Worm (Caenorhabditis elegans) whole organism, L3 larva: ENCODE measurements around the gene Y51B9A.5.

Experiments used
- R02D3.7 ChIP-seq: fragments of 150-350 bp; optimal IDR thresholded peaks from 2 replicates; lab custom pipeline; 2014; ENCODE audit warnings: missing biosample characterization, missing genetic modification characterization
- ZK546.5 ChIP-seq: sonication (generic microtip); optimal IDR thresholded peaks from 2 replicates; lab custom pipeline; 2017; ENCODE audit warnings: missing biosample characterization, missing genetic modification characterization
- aly-2 ChIP-seq: fragments of 150-350 bp; optimal IDR thresholded peaks from 2 replicates; lab custom pipeline; 2014; ENCODE audit warnings: missing biosample characterization, missing genetic modification characterization
- ceh-16 ChIP-seq: sonication (generic microtip); optimal IDR thresholded peaks from 2 replicates; lab custom pipeline; 2017; ENCODE audit warnings: missing biosample characterization, missing genetic modification characterization
- ceh-28 ChIP-seq: fragments of 150-350 bp; optimal IDR thresholded peaks from 2 replicates; lab custom pipeline; 2014; ENCODE audit warnings: missing biosample characterization, missing genetic modification reagents, missing genetic modification characterization
- ceh-82 ChIP-seq: fragments of 150-350 bp; optimal IDR thresholded peaks from 2 replicates; lab custom pipeline; 2014; ENCODE audit warnings: missing biosample characterization, missing genetic modification characterization
- egl-27 ChIP-seq: sonication (generic microtip); optimal IDR thresholded peaks from 4 replicates; lab custom pipeline; 2017; ENCODE audit warnings: missing biosample characterization, missing genetic modification reagents, missing genetic modification characterization
- egl-5 ChIP-seq: fragments of 150-350 bp; optimal IDR thresholded peaks from 2 replicates; lab custom pipeline; 2017; ENCODE audit warnings: missing biosample characterization, missing genetic modification reagents, missing genetic modification characterization, inconsistent platforms
- elt-1 ChIP-seq: fragments of 150-350 bp; optimal IDR thresholded peaks from 2 replicates; lab custom pipeline; 2014; ENCODE audit warnings: missing biosample characterization, missing genetic modification characterization
- elt-2 ChIP-seq: sonication (generic microtip); optimal IDR thresholded peaks from 2 replicates; lab custom pipeline; 2016; ENCODE audit warnings: missing genetic modification reagents, mild to moderate bottlenecking, missing genetic modification characterization, missing compliant biosample characterization
- elt-3 ChIP-seq, 3 experiments: fragments of 150-350 bp in 1 of 3; sonication (generic microtip) in 2 of 3; optimal IDR thresholded peaks; 2 replicates in 2 of 3; 4 replicates in 1 of 3; lab custom pipeline; 2014 to 2017; ENCODE audit warnings: missing biosample characterization in 3 of 3, missing genetic modification characterization in 3 of 3
- eor-1 ChIP-seq, 2 experiments: fragments of 150-350 bp; optimal IDR thresholded peaks; 2 replicates each; lab custom pipeline; 2014 to 2018; ENCODE audit warnings: missing biosample characterization in 2 of 2, missing genetic modification characterization in 2 of 2
- fkh-10 ChIP-seq: sonication (generic microtip); optimal IDR thresholded peaks from 2 replicates; lab custom pipeline; 2017; ENCODE audit warnings: missing biosample characterization, missing genetic modification reagents, missing genetic modification characterization
- fos-1 ChIP-seq: fragments of 150-350 bp; optimal IDR thresholded peaks from 2 replicates; lab custom pipeline; 2014; ENCODE audit warnings: missing biosample characterization, missing genetic modification characterization
- hmg-11 ChIP-seq: sonication (generic microtip); optimal IDR thresholded peaks from 2 replicates; lab custom pipeline; 2016; ENCODE audit warnings: missing genetic modification characterization, missing compliant biosample characterization
- lin-15B ChIP-seq: fragments of 150-350 bp; optimal IDR thresholded peaks from 2 replicates; lab custom pipeline; 2014; ENCODE audit warnings: missing biosample characterization, missing genetic modification characterization
- lin-39 ChIP-seq: fragments of 150-350 bp; optimal IDR thresholded peaks from 2 replicates; lab custom pipeline; 2018; ENCODE audit warnings: missing biosample characterization, missing genetic modification reagents, missing genetic modification characterization
- mdl-1 ChIP-seq: fragments of 150-350 bp; optimal IDR thresholded peaks from 2 replicates; lab custom pipeline; 2014; ENCODE audit warnings: missing biosample characterization, missing genetic modification characterization
- mml-1 ChIP-seq: fragments of 150-350 bp; sonication (generic microtip); optimal IDR thresholded peaks from 3 replicates; lab custom pipeline; 2014; ENCODE audit warnings: missing biosample characterization, missing genetic modification characterization
- nhr-11 ChIP-seq: fragments of 150-350 bp; optimal IDR thresholded peaks from 2 replicates; lab custom pipeline; 2014; ENCODE audit warnings: missing biosample characterization, missing genetic modification characterization
- nhr-12 ChIP-seq: fragments of 150-350 bp; optimal IDR thresholded peaks from 2 replicates; lab custom pipeline; 2014; ENCODE audit warnings: missing biosample characterization, missing genetic modification characterization
- nhr-23 ChIP-seq: fragments of 150-350 bp; optimal IDR thresholded peaks from 2 replicates; lab custom pipeline; 2014; ENCODE audit warnings: missing biosample characterization, missing genetic modification reagents, missing genetic modification characterization
- nhr-25 ChIP-seq: sonication (generic microtip); optimal IDR thresholded peaks from 2 replicates; lab custom pipeline; 2017; ENCODE audit warnings: missing biosample characterization, missing genetic modification characterization
- nhr-28 ChIP-seq: fragments of 150-350 bp; optimal IDR thresholded peaks from 2 replicates; lab custom pipeline; 2014; ENCODE audit warnings: missing biosample characterization, missing genetic modification characterization
- nhr-67 ChIP-seq: fragments of 150-350 bp; optimal IDR thresholded peaks from 2 replicates; lab custom pipeline; 2014; ENCODE audit warnings: missing biosample characterization, missing genetic modification characterization
- nhr-76 ChIP-seq: fragments of 150-350 bp; sonication (generic microtip); optimal IDR thresholded peaks from 5 replicates; lab custom pipeline; 2014; ENCODE audit warnings: missing biosample characterization, missing genetic modification characterization
- nhr-77 ChIP-seq: fragments of 150-350 bp; optimal IDR thresholded peaks from 2 replicates; lab custom pipeline; 2014; ENCODE audit warnings: missing biosample characterization, missing genetic modification characterization
- pha-4 ChIP-seq: fragments of 150-350 bp; optimal IDR thresholded peaks from 2 replicates; lab custom pipeline; 2014; ENCODE audit warnings: missing biosample characterization, missing genetic modification reagents, missing genetic modification characterization
- pqm-1 ChIP-seq: fragments of 150-350 bp; optimal IDR thresholded peaks from 2 replicates; lab custom pipeline; 2017; ENCODE audit warnings: missing biosample characterization, missing genetic modification characterization, inconsistent platforms
- sea-2 ChIP-seq: fragments of 150-350 bp; sonication (generic microtip); optimal IDR thresholded peaks from 4 replicates; lab custom pipeline; 2014; ENCODE audit warnings: missing biosample characterization, missing genetic modification reagents, missing genetic modification characterization
- snpc-4 ChIP-seq: fragments of 150-350 bp; optimal IDR thresholded peaks from 2 replicates; lab custom pipeline; 2014; ENCODE audit warnings: missing biosample characterization, missing genetic modification characterization
- tbx-2 ChIP-seq: sonication (generic microtip); optimal IDR thresholded peaks from 2 replicates; lab custom pipeline; 2016; ENCODE audit warnings: mild to moderate bottlenecking, missing genetic modification characterization, missing compliant biosample characterization
- unc-39 ChIP-seq: sonication (generic microtip); optimal IDR thresholded peaks from 4 replicates; lab custom pipeline; 2017; ENCODE audit warnings: missing biosample characterization, missing genetic modification characterization
- unc-62 ChIP-seq: fragments of 150-350 bp; sonication (generic microtip); optimal IDR thresholded peaks from 4 replicates; lab custom pipeline; 2014; ENCODE audit warnings: missing biosample characterization, missing genetic modification reagents, missing genetic modification characterization
- zag-1 ChIP-seq: fragments of 150-350 bp; optimal IDR thresholded peaks from 2 replicates; lab custom pipeline; 2014; ENCODE audit warnings: missing biosample characterization, missing genetic modification characterization
- ztf-11 ChIP-seq: fragments of 150-350 bp; optimal IDR thresholded peaks from 2 replicates; lab custom pipeline; 2014; ENCODE audit warnings: missing biosample characterization, missing genetic modification characterization
- ztf-4 ChIP-seq: fragments of 150-350 bp; optimal IDR thresholded peaks from 2 replicates; lab custom pipeline; 2014; ENCODE audit warnings: missing biosample characterization, missing genetic modification characterization

Gene Y51B9A.5

DNA sequence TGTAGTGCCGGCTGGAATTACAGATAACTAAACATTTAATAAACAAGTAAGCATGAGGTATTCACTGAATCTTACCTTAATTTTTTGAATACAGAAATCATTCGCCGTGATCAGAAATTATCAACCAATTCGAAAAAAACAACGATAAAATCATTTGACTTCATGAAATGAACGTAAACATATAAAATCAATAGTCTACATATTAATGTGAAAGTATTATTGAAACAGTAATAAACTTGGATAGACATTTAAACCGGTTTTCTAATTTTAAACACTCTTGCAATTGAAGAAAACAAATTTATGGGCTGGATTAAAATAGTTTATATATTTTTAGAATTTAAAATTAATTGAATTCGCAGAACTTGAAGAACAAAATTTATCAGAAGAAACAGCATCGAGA, 37.9 kb downstream of the Y51B9A.5 start, which contains the start of gene chil-16:
Gene chil-16, minus strand, starts transcription at position 101 of the 400 bp plus-strand sequence.
- TF ChIP-seq nhr-28 (tag; lab: Kevin White, UChicago), result no peak
- no peak for TF ChIP-seq fkh-10 (GFP tag; lab: Kevin White, UChicago)
- TF ChIP-seq elt-2 (tag; lab: Kevin White, UChicago), result no peak
- TF ChIP-seq nhr-77, result no peak
- no peak for TF ChIP-seq tbx-2 (tag; lab: Kevin White, UChicago)
- TF ChIP-seq R02D3.7 (tag; lab: Kevin White, UChicago), result no peak
- no peak for TF ChIP-seq ztf-11 (tag; lab: Kevin White, UChicago)
- no peak for TF ChIP-seq nhr-76
- TF ChIP-seq ceh-82 (tag; lab: Kevin White, UChicago), result no peak
- TF ChIP-seq ZK546.5 (tag; lab: Kevin White, UChicago), result no peak
- TF ChIP-seq pha-4 (tag; lab: Kevin White, UChicago), result no peak
- no peak for TF ChIP-seq zag-1 (tag; lab: Kevin White, UChicago)
- TF ChIP-seq hmg-11 (tag; lab: Kevin White, UChicago), result no peak
- no peak for TF ChIP-seq ztf-4 (tag; lab: Kevin White, UChicago)
- TF ChIP-seq elt-1 (tag; lab: Kevin White, UChicago), result no peak
- no peak for TF ChIP-seq egl-5 (tag; lab: Kevin White, UChicago)
- TF ChIP-seq lin-15B (tag; lab: Kevin White, UChicago), result no peak

DNA sequence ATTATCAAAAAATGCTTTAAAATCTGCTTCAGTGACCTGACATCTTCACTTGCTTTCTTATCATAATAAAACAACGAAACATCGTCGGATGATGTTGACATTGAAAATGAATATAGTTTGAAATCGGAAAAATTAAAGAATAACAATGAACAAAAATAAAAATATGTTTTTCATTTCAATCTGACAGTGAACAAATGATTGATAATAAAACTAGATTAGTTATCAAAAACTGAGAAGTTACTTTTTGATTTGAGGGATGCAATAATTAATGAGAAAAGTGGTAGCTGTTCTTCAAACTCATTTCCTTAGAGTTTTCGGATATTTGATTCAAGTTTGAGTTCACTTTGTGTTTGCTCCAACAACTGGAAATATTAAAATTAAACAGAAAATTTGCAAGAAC, 39.6 kb downstream of the Y51B9A.5 start, which contains the start of gene chil-15:
Gene chil-15, minus strand, starts transcription at position 101 of the 400 bp plus-strand sequence.
- TF ChIP-seq fkh-10 (GFP tag; lab: Kevin White, UChicago), result no peak
- TF ChIP-seq tbx-2 (tag; lab: Kevin White, UChicago), result no peak
- no peak for TF ChIP-seq elt-1 (tag; lab: Kevin White, UChicago)
- no peak for TF ChIP-seq egl-27 (tag; lab: Kevin White, UChicago)
- TF ChIP-seq ceh-28 (tag; lab: Kevin White, UChicago), result no peak
- TF ChIP-seq nhr-67 (tag; lab: Kevin White, UChicago), result no peak
- TF ChIP-seq eor-1 (tag; optimal IDR thresholded peaks at IDR 0.05; lab: Kevin White, UChicago), result no peak
- TF ChIP-seq unc-62 (GFP tag; lab: Kevin White, UChicago), result no peak
- TF ChIP-seq nhr-23, result no peak
- TF ChIP-seq hmg-11 (tag; lab: Kevin White, UChicago), result no peak
- no peak for TF ChIP-seq nhr-76
- TF ChIP-seq elt-3 (tag; optimal IDR thresholded peaks at IDR 0.05; lab: Kevin White, UChicago), result no peak
- no peak for TF ChIP-seq ceh-16 (tag; lab: Kevin White, UChicago)
- TF ChIP-seq aly-2 (tag; lab: Kevin White, UChicago), result no peak
- no peak for TF ChIP-seq nhr-12 (tag; lab: Kevin White, UChicago)
- TF ChIP-seq, all 47 proteins: peak for 0

DNA sequence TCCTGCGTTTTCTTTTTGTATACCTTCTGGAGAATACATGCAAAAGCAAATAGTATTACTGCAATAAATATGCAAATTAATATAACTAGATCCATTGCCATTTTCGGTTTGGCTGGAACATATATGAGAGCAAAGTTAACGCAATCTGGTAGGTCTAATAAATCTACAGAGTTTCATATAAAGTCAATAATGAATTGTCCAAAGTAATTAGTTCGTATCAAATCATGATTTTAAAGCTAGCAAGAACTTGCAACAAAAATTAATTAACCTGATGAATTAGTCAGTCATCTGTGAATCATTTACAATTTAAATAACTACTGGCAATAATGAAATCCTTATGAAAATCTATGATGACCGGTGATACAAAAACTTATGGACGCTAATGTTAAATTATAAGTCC, 41.4 kb downstream of the Y51B9A.5 start, which contains the start of gene R09D1.13:
Gene R09D1.13, minus strand, starts transcription at position 101 of the 400 bp plus-strand sequence.
- TF ChIP-seq nhr-67 (tag; lab: Kevin White, UChicago) (no peak), ceh-82 (tag; lab: Kevin White, UChicago) (no peak), eor-1 (tag; optimal IDR thresholded peaks at IDR 0.05; lab: Kevin White, UChicago) (no peak), lin-39 (tag; lab: Kevin White, UChicago) (no peak), egl-5 (tag; lab: Kevin White, UChicago) (no peak), unc-39 (tag; lab: Kevin White, UChicago) (no peak), elt-2 (tag; lab: Kevin White, UChicago) (no peak), snpc-4 (tag; lab: Kevin White, UChicago) (no peak), fkh-10 (GFP tag; lab: Kevin White, UChicago) (no peak), nhr-23 (no peak), nhr-25 (tag; lab: Kevin White, UChicago) (no peak), ceh-16 (tag; lab: Kevin White, UChicago) (no peak), ceh-28 (tag; lab: Kevin White, UChicago) (no peak), sea-2 (GFP tag; lab: Kevin White, UChicago) (no peak)
- TF ChIP-seq, all 47 proteins: peak for 0

DNA sequence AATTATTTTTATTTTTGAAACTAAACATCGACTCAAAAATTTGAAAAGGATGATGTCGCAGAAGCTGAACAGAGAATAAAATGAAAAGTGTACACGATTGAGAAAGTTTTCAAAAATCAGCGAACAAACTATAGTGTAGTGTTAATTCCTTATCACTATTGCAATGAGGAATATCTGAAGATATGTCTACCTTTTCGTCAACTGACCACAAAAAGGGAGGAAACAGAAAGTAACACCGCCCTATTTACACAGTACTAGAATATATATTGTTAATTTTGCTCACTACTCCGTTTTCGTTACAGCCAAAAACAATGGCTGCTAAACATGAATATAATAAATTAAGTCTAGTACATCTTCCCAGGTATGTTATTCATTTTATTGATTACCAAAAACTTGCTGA, 44.0 kb downstream of the Y51B9A.5 start, which contains the start of gene chil-18:
Gene chil-18, plus strand, starts transcription at position 301 of the 400 bp plus-strand sequence.
- TF ChIP-seq nhr-25 (tag; lab: Kevin White, UChicago) (no peak), pha-4 (tag; lab: Kevin White, UChicago) (no peak), nhr-11 (tag; lab: Kevin White, UChicago) (no peak), fos-1 (tag; lab: Kevin White, UChicago) (no peak), fkh-10 (GFP tag; lab: Kevin White, UChicago) (no peak), unc-62 (GFP tag; lab: Kevin White, UChicago) (no peak), pqm-1 (tag; lab: Kevin White, UChicago) (no peak), egl-27 (tag; lab: Kevin White, UChicago) (no peak), hmg-11 (tag; lab: Kevin White, UChicago) (no peak), mml-1 (tag; lab: Kevin White, UChicago) (no peak), nhr-28 (tag; lab: Kevin White, UChicago) (no peak), mdl-1 (tag; lab: Kevin White, UChicago) (no peak), elt-2 (tag; lab: Kevin White, UChicago) (no peak), lin-39 (tag; lab: Kevin White, UChicago) (no peak), ceh-16 (tag; lab: Kevin White, UChicago) (no peak)
